Fruit fly (Drosophila melanogaster) S2 (cell line): Measurements from ENCODE around the gene mtd.

ENCODE experiments used
- CG8478 ChIP-seq: fragments of >200 bp; optimal IDR thresholded peaks from 2 replicates; lab custom pipeline; 2018
- CTCF ChIP-seq, 2 experiments: fragments of >200 bp; optimal IDR thresholded peaks; 2 replicates each; lab custom pipeline; 2018

- TF ChIP-seq CG8478 (lab: Kevin White, UChicago) (no peak), CTCF (optimal IDR thresholded peaks at IDR 0.05; lab: Kevin White, UChicago) (no peak)
Observed at dm6 chr3R:5287965-5288364, 62.3 kb downstream of the mtd start.
